Worm (Caenorhabditis elegans) whole organism, late embryonic: ENCODE measurements around the gene T06C10.3.

Experiments used
- T23F11.4 ChIP-seq: fragments of 200-800 bp; sonication (Bioruptor generic); optimal IDR thresholded peaks from 2 replicates; lab custom pipeline; 2018; ENCODE audit warnings: mild to moderate bottlenecking, missing genetic modification characterization, missing compliant biosample characterization
- che-1 ChIP-seq: sonication (generic microtip); optimal IDR thresholded peaks from 2 replicates; lab custom pipeline; 2016; ENCODE audit warnings: mild to moderate bottlenecking, missing genetic modification characterization, missing compliant biosample characterization
- dve-1 ChIP-seq: sonication (generic microtip); optimal IDR thresholded peaks from 2 replicates; lab custom pipeline; 2017; ENCODE audit warnings: antibody characterized with exemption, mild to moderate bottlenecking, missing genetic modification characterization, missing compliant biosample characterization
- hlh-30 ChIP-seq: sonication (generic microtip); optimal IDR thresholded peaks from 2 replicates; lab custom pipeline; 2017; ENCODE audit warnings: antibody characterized with exemption, missing genetic modification characterization, missing compliant biosample characterization; ENCODE audit not compliant: insufficient read depth
- pha-4 ChIP-seq: fragments of 150-350 bp; optimal IDR thresholded peaks from 2 replicates; lab custom pipeline; 2018; ENCODE audit warnings: missing biosample characterization, missing genetic modification reagents, missing genetic modification characterization
- tbx-2 ChIP-seq: sonication (generic microtip); optimal IDR thresholded peaks from 2 replicates; lab custom pipeline; 2016; ENCODE audit warnings: missing genetic modification characterization, missing compliant biosample characterization
- unc-42 ChIP-seq: sonication (generic microtip); optimal IDR thresholded peaks from 2 replicates; lab custom pipeline; 2016; ENCODE audit warnings: missing genotype, missing genetic modification characterization, missing compliant biosample characterization
- unc-55 ChIP-seq: sonication (generic microtip); optimal IDR thresholded peaks from 2 replicates; lab custom pipeline; 2017; ENCODE audit warnings: missing biosample characterization, missing genetic modification reagents, missing genetic modification characterization
- unc-86 ChIP-seq: sonication (generic microtip); optimal IDR thresholded peaks from 2 replicates; lab custom pipeline; 2016; ENCODE audit warnings: missing genetic modification characterization, missing compliant biosample characterization

DNA sequence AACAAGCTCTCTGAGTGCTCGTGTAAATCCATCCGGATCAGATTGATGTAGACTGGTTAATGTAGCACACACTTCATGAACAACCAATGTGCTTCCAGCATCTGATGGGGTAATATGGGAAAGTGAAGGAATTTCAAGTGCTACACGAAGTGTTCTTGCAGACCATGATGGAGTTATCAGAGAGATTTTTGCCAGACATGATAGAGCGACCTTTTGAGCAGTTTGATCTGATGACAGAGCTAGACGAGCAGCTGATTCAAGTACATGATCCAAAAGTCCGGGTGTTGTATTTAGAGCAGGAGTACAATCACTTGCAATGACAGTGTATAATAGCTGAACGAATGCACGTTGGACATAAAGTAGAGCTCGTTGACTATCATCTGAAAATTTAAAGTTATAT is 47.3 kb downstream of the T06C10.3 start:
- TF ChIP-seq unc-55 (GFP tag; lab: Kevin White, UChicago) = no peak
- TF ChIP-seq unc-42 = no peak
- TF ChIP-seq pha-4 (tag; lab: Kevin White, UChicago) = no peak
- no peak for TF ChIP-seq T23F11.4
- no peak for TF ChIP-seq che-1
- TF ChIP-seq tbx-2 (tag; lab: Kevin White, UChicago) = no peak
- TF ChIP-seq unc-86 (tag; lab: Kevin White, UChicago) = no peak
- TF ChIP-seq dve-1 (tag; lab: Kevin White, UChicago) = no peak
- TF ChIP-seq hlh-30 (tag; lab: Kevin White, UChicago) = no peak
